Worm (Caenorhabditis elegans) whole organism, dauer: Measurements from ENCODE around the gene R04A9.6.

Experiments used
- unc-62 ChIP-seq: sonication (generic microtip); optimal IDR thresholded peaks from 2 replicates; lab custom pipeline; 2017; ENCODE audit warnings: missing biosample characterization, missing genetic modification reagents, missing genetic modification characterization

Gene R04A9.6

DNA sequence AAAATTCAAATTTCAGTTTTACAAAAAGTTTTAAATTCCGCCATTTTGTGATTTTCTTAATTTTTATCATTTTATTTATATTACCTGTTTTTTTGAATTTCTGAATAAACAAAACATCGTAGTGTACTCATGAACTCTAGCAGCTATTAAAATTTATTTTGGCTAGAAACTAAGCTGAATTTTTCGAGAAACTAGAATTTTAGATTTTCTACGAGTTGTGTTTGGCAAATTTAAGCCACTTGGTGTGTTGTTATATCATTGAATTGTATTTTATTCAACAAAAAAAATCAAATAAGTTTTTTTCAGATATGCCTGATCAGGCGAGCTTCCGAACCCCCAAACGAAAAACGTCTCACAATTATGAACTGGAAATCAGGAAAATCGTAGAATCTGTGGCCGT is at the start of gene R04A9.6:
Gene R04A9.6 (plus strand): TSS at position 301 of the 400 bp plus-strand sequence.
- no peak for TF ChIP-seq unc-62 (GFP tag; lab: Kevin White, UChicago)

- TF ChIP-seq unc-62 (GFP tag; lab: Kevin White, UChicago) = no peak
These were observed 49.2 kb upstream of the R04A9.6 start for ce11 chrX:348141-348540.

DNA sequence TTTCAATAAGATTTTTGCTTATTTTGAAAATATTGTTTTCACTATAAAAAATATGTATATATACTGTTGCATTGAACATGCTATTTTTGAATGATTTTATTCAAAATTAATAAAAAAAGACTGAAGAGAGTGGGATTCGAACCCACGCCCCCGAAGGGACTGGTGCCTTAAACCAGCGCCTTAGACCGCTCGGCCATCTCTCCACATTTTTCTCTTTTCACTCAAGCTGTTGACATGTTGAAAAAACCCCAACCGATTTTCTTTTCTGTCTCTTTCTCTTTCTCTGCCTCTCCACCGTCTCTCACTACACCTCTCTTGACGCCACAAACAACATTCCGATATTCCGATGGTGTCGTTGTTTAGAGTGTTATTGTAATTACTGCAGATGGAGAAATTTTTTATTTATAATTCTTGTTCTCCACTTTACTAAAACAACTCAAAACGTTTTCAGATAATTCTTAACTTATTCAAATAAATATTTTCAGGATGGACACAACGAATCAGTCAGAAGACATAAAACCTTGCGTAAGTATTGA is 44.2 kb upstream of the R04A9.6 start, which contains the start of gene sor-3:
Gene sor-3 (plus strand): TSS at position 486 of the 536 bp plus-strand sequence.
- no peak for TF ChIP-seq unc-62 (GFP tag; lab: Kevin White, UChicago)

- TF ChIP-seq unc-62 (GFP tag; lab: Kevin White, UChicago) = no peak
These were observed 39.6 kb upstream of the R04A9.6 start, which contains the start of gene C04E7.1 for ce11 chrX:357792-358191. Gene C04E7.1 (plus strand): TSS chrX:358092.

ce11 chrX:360479-360878 is 36.9 kb upstream of the R04A9.6 start, which contains the start of gene C04E7.5:
Gene C04E7.5 (plus strand): TSS chrX:360779.
- no peak for TF ChIP-seq unc-62 (GFP tag; lab: Kevin White, UChicago)

DNA sequence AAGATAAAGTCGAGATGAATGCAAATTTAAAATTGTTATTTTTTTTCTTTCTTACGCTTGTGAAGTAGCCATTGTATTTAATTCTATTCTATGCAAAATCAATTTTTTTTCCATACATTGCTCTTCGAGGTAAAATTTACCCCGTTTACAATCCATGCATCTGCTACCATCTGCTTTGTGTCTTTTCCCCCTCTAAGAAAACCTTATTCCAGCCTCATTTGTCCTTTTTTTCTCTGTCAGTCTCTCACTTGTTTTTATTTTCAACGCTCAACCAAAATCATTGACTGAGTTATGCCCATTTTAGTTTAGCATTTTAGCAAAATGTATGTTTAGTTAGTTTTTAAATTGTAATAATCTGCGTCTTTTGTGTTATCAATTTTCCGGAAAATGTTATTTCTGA is 27.4 kb upstream of the R04A9.6 start:
- TF ChIP-seq unc-62 (GFP tag; lab: Kevin White, UChicago) = no peak

ce11 chrX:371761-372285 is 25.5 kb upstream of the R04A9.6 start, which contains the start of gene nrde-3:
Gene nrde-3 (plus strand): TSS chrX:372235.
- TF ChIP-seq unc-62 (GFP tag; lab: Kevin White, UChicago) = no peak

- TF ChIP-seq unc-62 (GFP tag; lab: Kevin White, UChicago) = no peak
These were observed 16.9 kb upstream of the R04A9.6 start, which contains the start of gene R04A9.3 for ce11 chrX:380505-380904. Gene R04A9.3 (minus strand): TSS chrX:380605.

- TF ChIP-seq unc-62 (GFP tag; lab: Kevin White, UChicago) = no peak
These were observed 16.3 kb upstream of the R04A9.6 start for ce11 chrX:381029-381428.

DNA sequence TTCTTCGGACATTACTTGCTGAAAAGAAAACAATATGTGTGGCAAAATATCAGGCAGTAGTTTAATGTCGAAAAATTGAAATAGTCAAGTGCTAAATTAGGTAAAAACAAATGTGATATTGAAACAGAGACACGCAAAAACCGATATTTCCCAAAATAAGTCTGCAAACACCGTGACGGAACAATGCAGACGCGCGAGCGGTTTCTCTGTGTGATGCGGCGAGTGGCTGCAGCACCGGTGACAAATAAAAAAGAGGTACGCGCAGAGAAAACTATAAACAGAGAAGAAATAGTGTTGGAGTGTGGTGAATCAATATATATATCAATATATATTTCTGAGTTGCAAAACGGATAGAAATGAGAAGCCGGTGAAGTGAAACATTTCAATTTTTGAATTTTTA is 14.7 kb upstream of the R04A9.6 start, which contains the start of gene ife-2:
Gene ife-2 (minus strand): TSS at position 18 of the 400 bp plus-strand sequence.
- TF ChIP-seq unc-62 (GFP tag; lab: Kevin White, UChicago) = no peak

- no peak for TF ChIP-seq unc-62 (GFP tag; lab: Kevin White, UChicago)
These were observed 8.6 kb upstream of the R04A9.6 start, which contains the start of gene ceh-93 for ce11 chrX:388728-389127. Gene ceh-93 (minus strand): TSS chrX:388797.

- no peak for TF ChIP-seq unc-62 (GFP tag; lab: Kevin White, UChicago)
These were observed 7.8 kb upstream of the R04A9.6 start for ce11 chrX:389566-389965.

ce11 chrX:390469-390868 is 6.9 kb upstream of the R04A9.6 start, which contains the start of gene R04A9.9:
Gene R04A9.9 (minus strand): TSS chrX:390569.
- no peak for TF ChIP-seq unc-62 (GFP tag; lab: Kevin White, UChicago)

ce11 chrX:394709-395108 is 2.6 kb upstream of the R04A9.6 start, which contains the start of gene R04A9.7:
Gene R04A9.7 (minus strand): TSS chrX:394892.
- no peak for TF ChIP-seq unc-62 (GFP tag; lab: Kevin White, UChicago)

DNA sequence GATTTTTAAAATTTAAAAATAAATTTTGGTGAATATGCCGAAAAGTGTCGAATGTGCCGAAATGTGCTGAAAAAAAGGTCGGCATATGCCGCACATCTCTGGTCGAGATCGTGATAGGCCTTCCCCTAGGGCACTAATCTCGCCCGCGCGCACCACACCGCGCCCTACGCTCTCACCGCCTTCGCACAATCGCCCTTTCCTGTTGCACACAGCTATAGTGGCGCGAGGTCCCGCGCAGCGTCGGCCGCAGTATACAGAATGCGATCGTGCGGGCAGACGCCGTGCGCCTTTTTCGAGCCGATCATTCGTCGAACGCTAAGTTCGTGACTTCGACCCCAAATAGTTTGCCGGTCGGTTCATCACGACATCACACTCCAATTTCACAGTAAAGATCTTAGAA is 2.2 kb downstream of the R04A9.6 start:
- no peak for TF ChIP-seq unc-62 (GFP tag; lab: Kevin White, UChicago)

- no peak for TF ChIP-seq unc-62 (GFP tag; lab: Kevin White, UChicago)
These were observed 5.6 kb downstream of the R04A9.6 start for ce11 chrX:402951-403350.

ce11 chrX:404597-404996 is 7.2 kb downstream of the R04A9.6 start, which contains the start of gene R04A9.1:
Gene R04A9.1 (plus strand): TSS chrX:404897.
- TF ChIP-seq unc-62 (GFP tag; lab: Kevin White, UChicago) = no peak
